Fruit fly (Drosophila melanogaster): ENCODE data around the gene Trx2.

Gene Trx2

DNA sequence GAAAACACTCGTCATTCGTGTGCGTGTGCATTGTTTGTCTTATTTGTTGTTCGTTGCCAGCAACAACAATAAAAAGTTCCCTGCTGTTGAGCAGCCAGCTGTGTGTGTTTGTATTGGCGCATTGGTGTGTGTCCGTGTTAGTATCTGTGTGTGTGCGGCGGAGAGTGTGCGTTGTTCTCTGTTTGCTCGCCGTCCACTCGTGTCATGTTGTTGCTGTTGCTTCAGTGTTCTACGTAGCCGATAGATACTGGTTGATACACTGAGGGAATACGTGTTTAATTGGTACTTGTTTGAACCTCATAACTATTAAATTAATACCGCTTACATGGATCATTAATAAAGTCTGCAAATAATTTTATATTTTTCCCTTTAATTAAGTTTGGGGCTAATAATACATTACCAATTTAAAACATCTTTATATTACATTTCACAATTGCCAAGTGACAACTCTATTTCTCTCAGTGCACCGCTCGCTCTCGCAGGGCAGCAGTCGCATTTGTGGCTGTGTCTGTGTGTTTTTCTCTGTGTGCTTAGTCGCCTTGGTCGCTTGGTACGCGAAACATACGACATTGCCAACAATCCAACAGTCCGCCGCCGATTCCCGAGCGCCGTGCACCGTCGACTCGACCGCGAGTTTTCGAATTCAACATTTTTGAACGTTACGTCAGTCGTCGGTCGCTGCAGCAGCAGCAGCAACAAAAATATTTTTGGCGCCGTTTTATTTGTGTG, 44.4 kb upstream of the Trx2 start, which contains the start of gene brwl (continued):
- TF ChIP-seq hb (GFP tag; IDR thresholded peaks at IDR 0.05; ENCODE audit: partially characterized antibody) (no peak), Lhr (GFP tag; optimal IDR thresholded peaks at IDR 0.05) (peak; percentile 97), Spps (tag; optimal IDR thresholded peaks at IDR 0.05) (peak; percentile 98), CG5953 (GFP tag; IDR thresholded peaks at IDR 0.05) (peak; percentile 95), zfh2 (GFP tag; optimal IDR thresholded peaks at IDR 0.05) (peak; percentile 96), CG15011 (GFP tag; optimal IDR thresholded peaks at IDR 0.05) (peak; percentile 98), HHEX (GFP tag; optimal IDR thresholded peaks at IDR 0.05) (peak; percentile 99), CG8765 (GFP tag; IDR thresholded peaks at IDR 0.05) (peak; percentile 92), Bdp1 (GFP tag; optimal IDR thresholded peaks at IDR 0.05) (peak; percentile 94), CG17568 (GFP tag; optimal IDR thresholded peaks at IDR 0.05) (peak; percentile 96), gcm2 (GFP tag; optimal IDR thresholded peaks at IDR 0.05) (peak; percentile 97), CG1024 (GFP tag; IDR thresholded peaks at IDR 0.05) (peak; percentile 92), CG4328 (GFP tag; optimal IDR thresholded peaks at IDR 0.05) (peak; percentile 99), bigmax (GFP tag; optimal IDR thresholded peaks at IDR 0.05) (peak; percentile 76), CG9215 (GFP tag; IDR thresholded peaks at IDR 0.05) (peak; percentile 97), tx (GFP tag; optimal IDR thresholded peaks at IDR 0.05) (peak; percentile 97), pfk (GFP tag; optimal IDR thresholded peaks at IDR 0.05) (peak; percentile 26), CG17359 (tag; optimal IDR thresholded peaks at IDR 0.05) (peak; percentile 99), CG14050 (GFP tag; IDR thresholded peaks at IDR 0.05) (peak; percentile 97), pnt (GFP tag; optimal IDR thresholded peaks at IDR 0.05) (peak; percentile 98), HmgD (GFP tag; optimal IDR thresholded peaks at IDR 0.05) (peak; percentile 95), disco-r (GFP tag; optimal IDR thresholded peaks at IDR 0.05) (peak; percentile 96), CG1647 (GFP tag; optimal IDR thresholded peaks at IDR 0.05) (peak; percentile 97), mirr (GFP tag; optimal IDR thresholded peaks at IDR 0.05) (peak; percentile 97), Hr39 (optimal IDR thresholded peaks at IDR 0.05) (no peak), CG34224 (GFP tag; IDR thresholded peaks at IDR 0.05; ENCODE audit: partially characterized antibody) (no peak), Xbp1 (GFP tag; optimal IDR thresholded peaks at IDR 0.05) (peak; percentile 99), CG12744 (GFP tag; optimal IDR thresholded peaks at IDR 0.05) (peak; percentile 98), lov (optimal IDR thresholded peaks at IDR 0.05) (no peak), lov (GFP tag; IDR thresholded peaks at IDR 0.05) (peak; percentile 95), Ets97D (GFP tag; optimal IDR thresholded peaks at IDR 0.05) (peak; percentile 90), ara (GFP tag; IDR thresholded peaks at IDR 0.05) (peak; percentile 98), exex (tag; optimal IDR thresholded peaks at IDR 0.05) (peak; percentile 93), Dll (GFP tag; IDR thresholded peaks at IDR 0.05; ENCODE audit: partially characterized antibody) (no peak), danr (GFP tag; IDR thresholded peaks at IDR 0.05) (peak; percentile 99), inv (GFP tag; IDR thresholded peaks at IDR 0.05; ENCODE audit: partially characterized antibody) (no peak), fd3F (GFP tag; optimal IDR thresholded peaks at IDR 0.05) (peak; percentile 98), pum (GFP tag; optimal IDR thresholded peaks at IDR 0.05) (peak; percentile 98), bowl (GFP tag; IDR thresholded peaks at IDR 0.05) (peak; percentile 94), CG14441 (GFP tag; IDR thresholded peaks at IDR 0.05) (peak; percentile 98), vnd (GFP tag; IDR thresholded peaks at IDR 0.05; ENCODE audit: partially characterized antibody) (no peak), nom (GFP tag; optimal IDR thresholded peaks at IDR 0.05) (peak; percentile 93), CG7839 (tag; optimal IDR thresholded peaks at IDR 0.05) (peak; percentile 99), CG17385 (GFP tag; optimal IDR thresholded peaks at IDR 0.05) (peak; percentile 96), Ptx1 (GFP tag; IDR thresholded peaks at IDR 0.05) (peak; percentile 99), schlank (tag; optimal IDR thresholded peaks at IDR 0.05) (peak; percentile 92), eve (GFP tag; optimal IDR thresholded peaks at IDR 0.05) (peak; percentile 94 to 99), vvl (GFP tag; IDR thresholded peaks at IDR 0.05) (peak; percentile 99), CG6689 (GFP tag; IDR thresholded peaks at IDR 0.05) (peak; percentile 98), Ada2b (GFP tag; IDR thresholded peaks at IDR 0.05) (peak; percentile 99)
